Fruit fly (Drosophila melanogaster): ENCODE data around the gene MED10.

DNA sequence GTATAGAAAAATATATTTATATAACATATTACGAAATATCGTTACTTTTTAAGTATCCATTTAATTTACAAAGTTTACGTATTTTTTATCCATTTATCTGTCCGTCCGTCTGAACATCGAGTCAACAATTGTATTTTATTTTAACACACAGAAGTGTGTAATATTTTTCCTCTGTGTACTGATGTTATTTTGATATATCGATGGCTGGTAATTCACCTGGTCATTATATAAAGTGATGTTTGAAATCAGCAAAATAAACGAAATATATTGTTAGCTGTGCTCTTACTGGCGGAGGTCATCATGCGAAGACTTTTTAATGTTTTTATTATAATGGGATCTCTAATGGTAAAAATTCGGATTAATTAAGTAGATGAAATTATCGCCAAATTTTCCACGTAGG, 32.0 kb upstream of the MED10 start, which contains the start of gene CG33689:
- no peak for TF ChIP-seq CG6765 (GFP tag; optimal IDR thresholded peaks at IDR 0.05)
- no peak for TF ChIP-seq ATbp (GFP tag; optimal IDR thresholded peaks at IDR 0.05)
- no peak for TF ChIP-seq bsh (GFP tag; optimal IDR thresholded peaks at IDR 0.05)
- no peak for TF ChIP-seq gce (GFP tag; IDR thresholded peaks at IDR 0.05)
- no peak for TF ChIP-seq CG14710 (tag; optimal IDR thresholded peaks at IDR 0.05)
- TF ChIP-seq Oaz (GFP tag; IDR thresholded peaks at IDR 0.05) = no peak
- TF ChIP-seq CG12659 (GFP tag; optimal IDR thresholded peaks at IDR 0.05) = no peak
- TF ChIP-seq nom (GFP tag; optimal IDR thresholded peaks at IDR 0.05) = no peak
- TF ChIP-seq chm (GFP tag; IDR thresholded peaks at IDR 0.05) = no peak
- no peak for TF ChIP-seq CG16815 (GFP tag; optimal IDR thresholded peaks at IDR 0.05)
- no peak for TF ChIP-seq CG15269 (tag; optimal IDR thresholded peaks at IDR 0.05)
- no peak for TF ChIP-seq Nf-YB (GFP tag; optimal IDR thresholded peaks at IDR 0.05)
- no peak for TF ChIP-seq tin (GFP tag; optimal IDR thresholded peaks at IDR 0.05)
- TF ChIP-seq Poxn (GFP tag; IDR thresholded peaks at IDR 0.05) = no peak

Data from whole organism, embryonic.